Worm (Caenorhabditis elegans) whole organism, L3 larva: Measurements from ENCODE around the gene Y73B6BL.289.

Experiments used
- aly-2 ChIP-seq: fragments of 150-350 bp; optimal IDR thresholded peaks from 2 replicates; lab custom pipeline; 2014; ENCODE audit warnings: missing biosample characterization, missing genetic modification characterization
- ama-1 ChIP-seq: fragments of 150-350 bp; optimal IDR thresholded peaks from 2 replicates; lab custom pipeline; 2018
- ceh-9 ChIP-seq: sonication (generic microtip); optimal IDR thresholded peaks from 2 replicates; lab custom pipeline; 2018; ENCODE audit warnings: missing biosample characterization, missing genetic modification characterization
- daf-12 ChIP-seq: fragments of 150-350 bp; optimal IDR thresholded peaks from 2 replicates; lab custom pipeline; 2014; ENCODE audit warnings: missing biosample characterization, missing genetic modification reagents, missing genetic modification characterization
- elt-2 ChIP-seq: sonication (generic microtip); optimal IDR thresholded peaks from 2 replicates; lab custom pipeline; 2016; ENCODE audit warnings: missing genetic modification reagents, mild to moderate bottlenecking, missing genetic modification characterization, missing compliant biosample characterization
- eor-1 ChIP-seq, 2 experiments: fragments of 150-350 bp; optimal IDR thresholded peaks; 2 replicates each; lab custom pipeline; 2014 to 2018; ENCODE audit warnings: missing biosample characterization in 2 of 2, missing genetic modification characterization in 2 of 2
- fos-1 ChIP-seq: fragments of 150-350 bp; optimal IDR thresholded peaks from 2 replicates; lab custom pipeline; 2014; ENCODE audit warnings: missing biosample characterization, missing genetic modification characterization
- nhr-237 ChIP-seq: fragments of 150-350 bp; optimal IDR thresholded peaks from 2 replicates; lab custom pipeline; 2014; ENCODE audit warnings: missing biosample characterization, missing genetic modification characterization
- nhr-28 ChIP-seq: fragments of 150-350 bp; optimal IDR thresholded peaks from 2 replicates; lab custom pipeline; 2014; ENCODE audit warnings: missing biosample characterization, missing genetic modification characterization

DNA sequence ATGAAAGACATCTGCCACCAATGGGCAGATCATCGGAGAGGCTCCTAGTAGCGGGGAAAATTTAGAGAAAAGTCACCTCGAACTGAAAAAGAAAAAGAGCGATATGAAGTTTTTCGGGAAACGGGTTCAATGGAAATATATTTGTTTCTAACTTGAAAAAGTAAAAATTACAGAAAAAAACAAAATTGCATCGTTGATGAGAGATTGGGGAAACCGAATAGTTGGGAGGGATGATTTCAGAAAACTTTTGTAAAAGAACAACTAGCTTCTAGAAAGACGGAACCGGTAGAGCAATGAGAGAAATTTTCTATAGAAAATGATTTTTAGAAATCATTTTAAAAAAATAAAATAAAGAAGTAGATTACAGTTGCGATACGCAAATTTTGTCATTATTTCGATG is 31.1 kb downstream of the Y73B6BL.289 start:
- TF ChIP-seq daf-12 (tag; lab: Kevin White, UChicago) (no peak), elt-2 (tag; lab: Kevin White, UChicago) (no peak), ama-1 (lab: Kevin White, UChicago) (no peak), eor-1 (tag; optimal IDR thresholded peaks at IDR 0.05; lab: Kevin White, UChicago) (no peak), fos-1 (tag; lab: Kevin White, UChicago) (no peak), aly-2 (tag; lab: Kevin White, UChicago) (no peak), nhr-28 (tag; lab: Kevin White, UChicago) (no peak), ceh-9 (tag; lab: Kevin White, UChicago) (no peak), nhr-237 (tag; lab: Kevin White, UChicago) (no peak)
